Fruit fly (Drosophila melanogaster) whole organism, embryonic: ENCODE measurements around the gene CG7739.

Experiments
- Atf6 ChIP-seq: fragments of 200-800 bp; sonication (Bioruptor generic); IDR thresholded peaks from 2 replicates; pipeline ENCODE4 v1.3.6; 2022; ENCODE audit warnings: missing biosample characterization, missing genetic modification characterization
- B-H2 ChIP-seq: fragments of 200-800 bp; sonication (Bioruptor generic); optimal IDR thresholded peaks from 2 replicates; lab custom pipeline; 2018; ENCODE audit warnings: missing biosample characterization, mild to moderate bottlenecking, missing genetic modification characterization
- C15 ChIP-seq: fragments of 200-800 bp; sonication (Bioruptor generic); IDR thresholded peaks from 3 replicates; pipeline ENCODE4 v1.3.6; 2022; ENCODE audit warnings: missing biosample characterization, missing genetic modification characterization
- CG10147 ChIP-seq: fragments of 200-800 bp; sonication (Bioruptor generic); optimal IDR thresholded peaks from 2 replicates; lab custom pipeline; 2019; ENCODE audit warnings: missing biosample characterization, mild to moderate bottlenecking, missing genetic modification characterization, moderate library complexity
- CG10431 ChIP-seq: fragments of 200-800 bp; sonication (Bioruptor generic); optimal IDR thresholded peaks from 3 replicates; lab custom pipeline; 2018; ENCODE audit warnings: missing biosample characterization, mild to moderate bottlenecking, missing genetic modification characterization
- CG10565 ChIP-seq: fragments of 200-800 bp; sonication (Bioruptor generic); optimal IDR thresholded peaks from 3 replicates; lab custom pipeline; 2016; ENCODE audit warnings: missing biosample characterization, mild to moderate bottlenecking, missing genetic modification characterization
- CG12391 ChIP-seq: fragments of 200-800 bp; sonication (Bioruptor generic); optimal IDR thresholded peaks from 3 replicates; lab custom pipeline; 2018; ENCODE audit warnings: missing biosample characterization, mild to moderate bottlenecking, missing genetic modification characterization, moderate library complexity
- CG12942 ChIP-seq: fragments of 200-800 bp; sonication (Bioruptor generic); optimal IDR thresholded peaks from 3 replicates; lab custom pipeline; 2016; ENCODE audit warnings: missing biosample characterization, missing genetic modification characterization
- CG13775 ChIP-seq: fragments of 200-800 bp; sonication (Bioruptor generic); optimal IDR thresholded peaks from 3 replicates; lab custom pipeline; 2017; ENCODE audit warnings: missing biosample characterization, mild to moderate bottlenecking, missing genetic modification characterization
- CG14050 ChIP-seq: fragments of 200-800 bp; sonication (Bioruptor generic); IDR thresholded peaks from 3 replicates; pipeline ENCODE4 v1.3.6; 2022; ENCODE audit warnings: missing biosample characterization, missing genetic modification characterization
- CG14965 ChIP-seq: fragments of 200-800 bp; sonication (Bioruptor generic); optimal IDR thresholded peaks from 2 replicates; lab custom pipeline; 2016; ENCODE audit warnings: missing biosample characterization, missing genetic modification characterization, borderline replicate concordance
- CG1529 ChIP-seq: fragments of 200-800 bp; sonication (Bioruptor generic); optimal IDR thresholded peaks from 3 replicates; lab custom pipeline; 2018; ENCODE audit warnings: missing biosample characterization, missing genetic modification characterization
- CG16863 ChIP-seq: fragments of 200-800 bp; sonication (Bioruptor generic); optimal IDR thresholded peaks from 3 replicates; lab custom pipeline; 2016; ENCODE audit warnings: missing biosample characterization, missing genetic modification characterization
- CG2678 ChIP-seq: fragments of 200-800 bp; sonication (Bioruptor generic); optimal IDR thresholded peaks from 3 replicates; lab custom pipeline; 2019; ENCODE audit warnings: missing biosample characterization, mild to moderate bottlenecking, missing genetic modification characterization, moderate library complexity
- CG2875 ChIP-seq: fragments of 200-800 bp; sonication (Bioruptor generic); optimal IDR thresholded peaks from 2 replicates; lab custom pipeline; 2017; ENCODE audit warnings: missing biosample characterization, mild to moderate bottlenecking, missing genetic modification characterization, missing genetic modification reagents
- CG34224 ChIP-seq: fragments of 200-800 bp; sonication (Bioruptor generic); IDR thresholded peaks from 3 replicates; pipeline ENCODE4 v1.3.6; 2022; ENCODE audit warnings: missing biosample characterization, missing genetic modification characterization; ENCODE audit not compliant: partially characterized antibody
- CG4360 ChIP-seq: fragments of 200-800 bp; sonication (Bioruptor generic); IDR thresholded peaks from 2 replicates; pipeline ENCODE4 v1.3.6; 2022; ENCODE audit warnings: missing biosample characterization, missing genetic modification characterization
- CG4854 ChIP-seq: fragments of 200-800 bp; sonication (Bioruptor generic); optimal IDR thresholded peaks from 2 replicates; lab custom pipeline; 2016; ENCODE audit warnings: missing biosample characterization, missing genetic modification characterization, inconsistent platforms
- CG6272 ChIP-seq: fragments of 200-800 bp; sonication (Bioruptor generic); IDR thresholded peaks from 2 replicates; pipeline ENCODE4 v1.3.6; 2022; ENCODE audit warnings: missing biosample characterization, missing genetic modification characterization
- CkIIα-i1 ChIP-seq: fragments of 200-800 bp; sonication (Bioruptor generic); IDR thresholded peaks from 2 replicates; pipeline ENCODE4 v1.3.6; 2022; ENCODE audit warnings: missing biosample characterization, missing genetic modification characterization
- Deaf1 ChIP-seq: fragments of 200-800 bp; optimal IDR thresholded peaks from 3 replicates; lab custom pipeline; 2019; ENCODE audit warnings: missing biosample characterization, mild to moderate bottlenecking, missing genetic modification characterization, moderate library complexity
- Dek ChIP-seq: fragments of 200-800 bp; sonication (Bioruptor generic); optimal IDR thresholded peaks from 3 replicates; lab custom pipeline; 2019; ENCODE audit warnings: missing biosample characterization, mild to moderate bottlenecking, missing genetic modification characterization, moderate library complexity
- Dfd ChIP-seq, 2 experiments: fragments of >200 bp; optimal IDR thresholded peaks; 2 replicates each; lab custom pipeline; 2017; ENCODE audit warnings: missing biosample characterization in 2 of 2, missing genetic modification characterization in 2 of 2
- HLH4C ChIP-seq: fragments of 200-800 bp; sonication (Bioruptor generic); IDR thresholded peaks from 3 replicates; pipeline ENCODE4 v1.3.6; 2022; ENCODE audit warnings: missing biosample characterization, missing genetic modification characterization; ENCODE audit not compliant: partially characterized antibody
- Hr78 ChIP-seq, 2 experiments: fragments of 200-800 bp in 1 of 2; fragments of >200 bp in 1 of 2; sonication (Bioruptor generic) in 1 of 2; optimal IDR thresholded peaks; 2 replicates each; lab custom pipeline; 2017 to 2019; ENCODE audit warnings: missing biosample characterization in 2 of 2, missing genetic modification characterization in 2 of 2, mild to moderate bottlenecking in 1 of 2, moderate library complexity in 1 of 2
- Sry-δ ChIP-seq: fragments of 200-800 bp; sonication (Bioruptor generic); optimal IDR thresholded peaks from 2 replicates; lab custom pipeline; 2016; ENCODE audit warnings: missing biosample characterization, missing genetic modification characterization
- Stat92E ChIP-seq, 3 experiments: fragments of >200 bp in 2 of 3; fragments of 200-800 bp in 1 of 3; sonication (Bioruptor generic) in 1 of 3; optimal IDR thresholded peaks; 2 replicates each; lab custom pipeline; 2017 to 2019; ENCODE audit warnings: missing biosample characterization in 3 of 3, missing genetic modification characterization in 3 of 3, mild to moderate bottlenecking in 1 of 3, moderate library complexity in 1 of 3
- Vsx1 ChIP-seq: fragments of 200-800 bp; sonication (Bioruptor generic); optimal IDR thresholded peaks from 2 replicates; lab custom pipeline; 2017; ENCODE audit warnings: missing biosample characterization, mild to moderate bottlenecking, missing genetic modification characterization, missing genetic modification reagents
- al ChIP-seq: fragments of 200-800 bp; sonication (Bioruptor generic); IDR thresholded peaks from 2 replicates; pipeline ENCODE4 v1.3.6; 2022; ENCODE audit warnings: missing biosample characterization, missing genetic modification characterization
- chinmo ChIP-seq: fragments of 200-800 bp; sonication (Bioruptor generic); IDR thresholded peaks from 4 replicates; pipeline ENCODE4 v1.3.6; 2022; ENCODE audit warnings: missing biosample characterization, missing genetic modification characterization; ENCODE audit not compliant: partially characterized antibody
- crol ChIP-seq: fragments of 200-800 bp; sonication (Bioruptor generic); IDR thresholded peaks from 2 replicates; pipeline ENCODE4 v1.3.6; 2022; ENCODE audit warnings: missing biosample characterization, missing genetic modification characterization
- danr ChIP-seq: fragments of 200-800 bp; sonication (Bioruptor generic); IDR thresholded peaks from 2 replicates; pipeline ENCODE4 v1.3.6; 2022; ENCODE audit warnings: missing biosample characterization, missing genetic modification characterization
- ewg ChIP-seq: fragments of 200-800 bp; sonication (Bioruptor generic); optimal IDR thresholded peaks from 3 replicates; lab custom pipeline; 2017; ENCODE audit warnings: mild to moderate bottlenecking, missing biosample characterization, missing genetic modification reagents, missing genetic modification characterization
- fd3F ChIP-seq: fragments of 200-800 bp; sonication (Bioruptor generic); optimal IDR thresholded peaks from 2 replicates; lab custom pipeline; 2018; ENCODE audit warnings: missing biosample characterization, mild to moderate bottlenecking, missing genetic modification characterization, moderate library complexity
- gem ChIP-seq: fragments of 200-800 bp; sonication (Bioruptor generic); optimal IDR thresholded peaks from 2 replicates; lab custom pipeline; 2019; ENCODE audit warnings: missing biosample characterization, mild to moderate bottlenecking, missing genetic modification characterization, moderate library complexity
- hkb ChIP-seq, 2 experiments: fragments of 200-800 bp in 1 of 2; fragments of >200 bp in 1 of 2; sonication (Bioruptor generic) in 1 of 2; IDR thresholded peaks in 1 of 2; optimal IDR thresholded peaks in 1 of 2; 2 replicates each; pipeline versions ENCODE4 v1.3.6 to Lab custom; 2017 to 2022; ENCODE audit warnings: missing biosample characterization in 1 of 2, missing genetic modification characterization in 1 of 2
- insv ChIP-seq, 2 experiments: fragments of 200-800 bp; sonication (Bioruptor generic); optimal IDR thresholded peaks; 3 replicates each; lab custom pipeline; 2016 to 2018; ENCODE audit warnings: missing biosample characterization in 2 of 2, missing genetic modification characterization in 2 of 2
- kni ChIP-seq: fragments of 200-800 bp; sonication (Bioruptor generic); optimal IDR thresholded peaks from 3 replicates; lab custom pipeline; 2017; ENCODE audit warnings: mild to moderate bottlenecking, missing biosample characterization, missing genetic modification reagents, missing genetic modification characterization
- pb ChIP-seq: fragments of 200-800 bp; sonication (Bioruptor generic); optimal IDR thresholded peaks from 3 replicates; lab custom pipeline; 2016; ENCODE audit warnings: missing biosample characterization, missing genetic modification characterization
- peb ChIP-seq: fragments of 200-800 bp; sonication (Bioruptor generic); IDR thresholded peaks from 2 replicates; pipeline ENCODE4 v1.3.6; 2022; ENCODE audit warnings: missing biosample characterization, missing genetic modification characterization
- pita ChIP-seq: fragments of 200-800 bp; sonication (Bioruptor generic); optimal IDR thresholded peaks from 2 replicates; lab custom pipeline; 2017; ENCODE audit warnings: missing biosample characterization, mild to moderate bottlenecking, missing genetic modification characterization
- sisA ChIP-seq: fragments of 200-800 bp; sonication (Bioruptor generic); IDR thresholded peaks from 2 replicates; pipeline ENCODE4 v1.3.6; 2022; ENCODE audit warnings: missing biosample characterization, missing genetic modification characterization
- sr ChIP-seq: fragments of 200-800 bp; sonication (Bioruptor generic); IDR thresholded peaks from 3 replicates; pipeline ENCODE4 v1.3.6; 2022; ENCODE audit warnings: missing biosample characterization, missing genetic modification characterization
- stc ChIP-seq: fragments of 200-800 bp; sonication (Bioruptor generic); IDR thresholded peaks from 2 replicates; pipeline ENCODE4 v1.3.6; 2022; ENCODE audit warnings: missing biosample characterization, missing genetic modification characterization
- stwl ChIP-seq: fragments of 200-800 bp; sonication (Bioruptor generic); optimal IDR thresholded peaks from 3 replicates; lab custom pipeline; 2018; ENCODE audit warnings: missing biosample characterization, mild to moderate bottlenecking, missing genetic modification characterization, moderate library complexity
- toy ChIP-seq: fragments of 200-800 bp; sonication (Bioruptor generic); IDR thresholded peaks from 2 replicates; pipeline ENCODE4 v1.3.6; 2022; ENCODE audit warnings: missing biosample characterization, missing genetic modification characterization
- z ChIP-seq: fragments of 200-800 bp; sonication (Bioruptor generic); IDR thresholded peaks from 3 replicates; pipeline ENCODE4 v1.3.6; 2022; ENCODE audit warnings: missing biosample characterization, missing genetic modification characterization
- zfh1 ChIP-seq: fragments of 200-800 bp; sonication (Bioruptor generic); IDR thresholded peaks from 3 replicates; pipeline ENCODE4 v1.3.6; 2022; ENCODE audit warnings: missing biosample characterization, missing genetic modification characterization

The CG7739 gene

DNA sequence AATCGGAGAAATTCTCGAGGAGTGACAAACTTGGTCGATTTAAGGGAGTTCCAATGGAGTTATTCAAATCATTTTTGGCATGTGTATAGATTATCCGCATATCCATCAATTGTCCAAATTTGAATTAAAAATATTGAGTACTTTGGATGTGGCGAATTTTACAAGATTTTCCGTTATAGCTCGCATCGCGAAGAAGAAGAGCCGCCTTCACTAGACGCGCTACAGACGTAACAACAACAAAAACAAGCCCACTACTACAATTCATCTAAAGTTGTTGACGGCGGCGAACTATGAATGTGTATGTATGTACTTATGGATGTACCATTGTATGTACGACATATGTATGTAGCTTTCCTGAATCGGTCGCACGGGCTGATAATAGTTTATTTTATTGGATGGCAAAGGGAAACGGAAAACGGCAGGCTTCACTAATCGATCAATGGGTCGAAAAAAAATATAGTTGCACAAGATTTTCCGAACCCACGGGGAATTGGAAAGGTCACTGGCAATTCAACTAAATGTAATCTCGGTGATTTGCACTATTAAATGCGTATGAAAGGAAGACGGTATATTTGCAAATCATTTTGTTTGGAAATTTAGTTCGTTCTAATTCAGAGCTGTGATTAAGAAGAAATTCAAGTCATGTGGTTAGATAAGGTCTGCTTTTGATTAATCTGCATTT lies 47.9 kb downstream of the CG7739 start (continued):
- TF ChIP-seq Sry-δ (no peak), Atf6 (GFP tag; lab: Robert Waterston, UW) (no peak), Vsx1 (GFP tag; lab: Kevin White, UChicago) (peak; percentile 28), Hr78 (GFP tag; optimal IDR thresholded peaks at IDR 0.05; lab: Kevin White, UChicago) (peak in 1 of 2 experiments; percentile 67), CG2678 (tag; lab: Kevin White, UChicago) (no peak), CG4360 (GFP tag; lab: Robert Waterston, UW) (peak; percentile 81), danr (GFP tag; lab: Robert Waterston, UW) (no peak), B-H2 (GFP tag; lab: Kevin White, UChicago) (peak; percentile 0), Deaf1 (tag; lab: Kevin White, UChicago) (no peak), hkb (optimal IDR thresholded peaks at IDR 0.05; lab: Kevin White, UChicago) (no peak), hkb (GFP tag; IDR thresholded peaks at IDR 0.05; lab: Robert Waterston, UW) (peak; percentile 10; the same call in 1 of the 2 replicates), Dfd (GFP tag; optimal IDR thresholded peaks at IDR 0.05; lab: Kevin White, UChicago) (no peak), CG4854 (GFP tag; lab: Kevin White, UChicago) (no peak), peb (GFP tag; lab: Robert Waterston, UW) (no peak), CG12391 (tag; lab: Kevin White, UChicago) (no peak), fd3F (GFP tag; lab: Kevin White, UChicago) (no peak), chinmo (GFP tag; lab: Robert Waterston, UW) (peak; percentile 4; the same call in 2 of the 4 replicates), pb (no peak), CG14965 (no peak)

DNA sequence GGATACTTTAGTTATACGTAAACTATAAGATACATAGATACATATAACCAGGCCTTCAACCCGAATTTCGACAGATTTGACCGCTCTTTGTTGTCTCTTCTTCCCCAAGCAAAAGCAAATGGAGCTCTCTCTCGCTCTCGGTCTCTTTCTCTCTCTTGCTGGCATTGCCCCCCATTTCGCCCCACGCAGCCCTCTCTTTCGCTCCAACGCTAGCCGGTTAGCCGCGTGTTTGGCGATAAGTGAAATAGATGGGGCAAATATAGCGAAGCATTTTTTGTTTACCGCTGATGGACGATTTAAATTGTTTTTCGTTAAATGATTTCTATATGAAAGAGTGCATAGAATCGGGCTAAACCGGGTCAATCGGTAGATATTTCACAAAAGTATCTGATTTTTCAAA lies 48.5 kb downstream of the CG7739 start:
- no peak for TF ChIP-seq CG10565 (GFP tag; lab: Kevin White, UChicago)
- no peak for TF ChIP-seq Stat92E (GFP tag; optimal IDR thresholded peaks at IDR 0.05; lab: Kevin White, UChicago)
- no peak for TF ChIP-seq insv (GFP tag; optimal IDR thresholded peaks at IDR 0.05; lab: Kevin White, UChicago)
- no peak for TF ChIP-seq CG2875 (GFP tag; lab: Kevin White, UChicago)
- TF ChIP-seq CG1529, result no peak
- TF ChIP-seq CG12942 (GFP tag; lab: Kevin White, UChicago), result no peak
- TF ChIP-seq sisA (GFP tag; lab: Robert Waterston, UW), result no peak
- no peak for TF ChIP-seq sr (GFP tag; lab: Robert Waterston, UW)
- no peak for TF ChIP-seq zfh1 (GFP tag; lab: Robert Waterston, UW)
- TF ChIP-seq CG10431, result no peak
- no peak for TF ChIP-seq ewg
- TF ChIP-seq z (GFP tag; lab: Robert Waterston, UW), result no peak
- TF ChIP-seq CG34224 (GFP tag; lab: Robert Waterston, UW), result peak; percentile 55; the same call in 2 of the 3 replicates
- peak; percentile 98 for TF ChIP-seq crol (GFP tag; lab: Robert Waterston, UW)
- TF ChIP-seq CG14050 (GFP tag; lab: Robert Waterston, UW), result no peak
- TF ChIP-seq CG16863 (GFP tag; lab: Kevin White, UChicago), result no peak
- no peak for TF ChIP-seq CG13775 (GFP tag; lab: Kevin White, UChicago)
- no peak for TF ChIP-seq stwl (tag; lab: Kevin White, UChicago)
- 0 out of 3 replicates have a peak, but pooled peaks have one; percentile 7 for TF ChIP-seq HLH4C (GFP tag; lab: Robert Waterston, UW)
- TF ChIP-seq al (GFP tag; lab: Robert Waterston, UW), result no peak
- no peak for TF ChIP-seq C15
- no peak for TF ChIP-seq toy (GFP tag; lab: Robert Waterston, UW)
- no peak for TF ChIP-seq gem (tag; lab: Kevin White, UChicago)
- no peak for TF ChIP-seq Dek (tag; lab: Kevin White, UChicago)
- no peak for TF ChIP-seq CkIIα-i1 (GFP tag; lab: Robert Waterston, UW)
- TF ChIP-seq Dfd (GFP tag; optimal IDR thresholded peaks at IDR 0.05; lab: Kevin White, UChicago), result no peak
- no peak for TF ChIP-seq pita
- TF ChIP-seq kni (GFP tag; lab: Kevin White, UChicago), result no peak
- no peak for TF ChIP-seq stc (GFP tag; lab: Robert Waterston, UW)
- TF ChIP-seq CG10147 (GFP tag; lab: Kevin White, UChicago), result no peak
- TF ChIP-seq CG6272 (GFP tag; lab: Robert Waterston, UW), result no peak
